Fruit fly (Drosophila melanogaster) whole organism, adult: ENCODE results near the gene Pgk.

Experiments used
- CG11617 ChIP-seq: fragments of 200-800 bp; sonication (Bioruptor generic); optimal IDR thresholded peaks from 2 replicates; lab custom pipeline; 2017; ENCODE audit warnings: mild to moderate bottlenecking, missing biosample characterization, missing genetic modification reagents, missing genetic modification characterization
- CG12768 ChIP-seq: fragments of 200-800 bp; sonication (Bioruptor generic); optimal IDR thresholded peaks from 2 replicates; lab custom pipeline; 2017; ENCODE audit warnings: missing biosample characterization, missing genetic modification characterization, mild to moderate bottlenecking, moderate library complexity, missing genetic modification reagents
- CG14711 ChIP-seq: fragments of 200-800 bp; sonication (Bioruptor generic); optimal IDR thresholded peaks from 2 replicates; lab custom pipeline; 2018; ENCODE audit warnings: missing biosample characterization, mild to moderate bottlenecking, missing genetic modification characterization, moderate library complexity
- CG1620 ChIP-seq: fragments of 200-800 bp; sonication (Bioruptor generic); optimal IDR thresholded peaks from 2 replicates; lab custom pipeline; 2016; ENCODE audit warnings: missing biosample characterization, missing genetic modification characterization
- CG33017 ChIP-seq: fragments of 200-800 bp; sonication (Bioruptor generic); optimal IDR thresholded peaks from 2 replicates; lab custom pipeline; 2018; ENCODE audit warnings: missing biosample characterization, mild to moderate bottlenecking, missing genetic modification characterization, moderate library complexity
- CG5204 ChIP-seq: fragments of 200-800 bp; sonication (Bioruptor generic); optimal IDR thresholded peaks from 2 replicates; lab custom pipeline; 2016; ENCODE audit warnings: missing biosample characterization, missing genetic modification characterization
- CG7045 ChIP-seq: fragments of 200-800 bp; sonication (Bioruptor generic); optimal IDR thresholded peaks from 2 replicates; lab custom pipeline; 2017; ENCODE audit warnings: missing biosample characterization, mild to moderate bottlenecking, missing genetic modification characterization
- CG7101 ChIP-seq: fragments of 200-800 bp; sonication (Bioruptor generic); optimal IDR thresholded peaks from 2 replicates; lab custom pipeline; 2018; ENCODE audit warnings: missing biosample characterization, mild to moderate bottlenecking, missing genetic modification characterization, moderate library complexity
- Clk ChIP-seq: fragments of 200-800 bp; sonication (Bioruptor generic); optimal IDR thresholded peaks from 2 replicates; lab custom pipeline; 2017; ENCODE audit warnings: missing biosample characterization, missing genetic modification characterization
- Crg-1 ChIP-seq: fragments of 200-800 bp; sonication (Bioruptor generic); optimal IDR thresholded peaks from 2 replicates; lab custom pipeline; 2016; ENCODE audit warnings: missing biosample characterization, missing genetic modification characterization
- Hr96 ChIP-seq: fragments of 200-800 bp; sonication (Bioruptor generic); optimal IDR thresholded peaks from 2 replicates; lab custom pipeline; 2016; ENCODE audit warnings: missing biosample characterization, missing genetic modification characterization
- Mnt ChIP-seq: fragments of 200-800 bp; sonication (Bioruptor generic); optimal IDR thresholded peaks from 2 replicates; lab custom pipeline; 2016; ENCODE audit warnings: missing biosample characterization, mild to moderate bottlenecking, missing genetic modification characterization
- bab1 ChIP-seq: fragments of 200-800 bp; sonication (Bioruptor generic); optimal IDR thresholded peaks from 3 replicates; lab custom pipeline; 2019; ENCODE audit warnings: missing biosample characterization, mild to moderate bottlenecking, missing genetic modification characterization, moderate library complexity
- cic ChIP-seq: fragments of 200-800 bp; sonication (Bioruptor generic); optimal IDR thresholded peaks from 2 replicates; lab custom pipeline; 2017; ENCODE audit warnings: missing biosample characterization, mild to moderate bottlenecking, missing genetic modification characterization, moderate library complexity
- cnc ChIP-seq, 2 experiments: fragments of >200 bp; optimal IDR thresholded peaks; 2 replicates each; lab custom pipeline; 2017
- kay ChIP-seq: fragments of 200-800 bp; sonication (Bioruptor generic); peaks from one replicate; lab custom pipeline; 2016; ENCODE audit warnings: missing biosample characterization, missing genetic modification characterization, borderline replicate concordance
- ovo ChIP-seq: fragments of 200-800 bp; sonication (Bioruptor generic); optimal IDR thresholded peaks from 2 replicates; lab custom pipeline; 2016; ENCODE audit warnings: missing biosample characterization, missing genetic modification characterization
- pad ChIP-seq: fragments of 200-800 bp; sonication (Bioruptor generic); optimal IDR thresholded peaks from 3 replicates; lab custom pipeline; 2017; ENCODE audit warnings: missing biosample characterization, missing genetic modification characterization, mild to moderate bottlenecking, moderate library complexity, missing genetic modification reagents
- tj ChIP-seq: fragments of 200-800 bp; sonication (Bioruptor generic); optimal IDR thresholded peaks from 3 replicates; lab custom pipeline; 2017; ENCODE audit warnings: missing biosample characterization, mild to moderate bottlenecking, missing genetic modification characterization, moderate library complexity
- toe ChIP-seq: fragments of 200-800 bp; sonication (Bioruptor generic); optimal IDR thresholded peaks from 2 replicates; lab custom pipeline; 2016; ENCODE audit warnings: missing biosample characterization, missing genetic modification characterization

The Pgk gene

DNA sequence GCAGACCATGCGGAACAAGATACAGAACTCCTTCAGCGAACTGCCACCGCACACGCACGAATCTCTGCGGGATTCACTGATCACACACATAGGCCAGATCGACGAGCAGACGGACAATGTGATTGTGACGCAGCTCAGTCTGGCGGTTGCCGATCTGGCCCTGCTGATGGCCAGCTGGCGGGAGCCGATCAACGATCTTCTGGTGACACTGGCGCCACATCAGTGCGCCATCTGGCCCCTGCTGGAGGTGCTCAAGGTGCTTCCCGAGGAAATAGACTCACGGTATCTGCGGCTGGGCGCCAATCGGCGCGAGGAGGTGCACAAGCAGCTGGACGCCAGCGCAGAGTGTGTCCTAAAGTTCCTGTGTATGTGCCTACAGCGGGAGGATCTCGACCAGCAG, 7.4 kb upstream of the Pgk start:
- TF ChIP-seq ovo (GFP tag; lab: Kevin White, UChicago): no peak
- no peak for TF ChIP-seq Crg-1 (GFP tag; lab: Kevin White, UChicago)
- TF ChIP-seq toe: no peak
- TF ChIP-seq CG14711 (tag; lab: Kevin White, UChicago): no peak
- TF ChIP-seq CG11617 (GFP tag; lab: Kevin White, UChicago): no peak

DNA sequence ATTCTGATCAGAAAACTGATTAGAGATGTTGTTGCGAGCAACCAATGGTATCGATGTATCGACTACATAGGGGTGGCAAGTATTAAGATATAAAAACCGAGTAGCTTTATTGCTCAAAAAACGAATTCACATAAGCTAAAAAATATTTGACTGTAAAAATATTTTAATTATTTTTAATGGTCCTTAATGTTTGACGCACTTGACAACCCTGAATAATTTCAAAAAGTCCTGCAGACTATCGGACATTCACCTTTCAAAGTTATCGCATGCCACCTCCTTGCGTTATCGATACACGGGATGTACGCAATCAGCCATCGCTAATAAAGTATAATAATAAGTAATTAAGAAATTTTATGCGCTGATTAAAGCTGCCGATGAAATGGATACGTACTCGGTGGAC, 6.8 kb upstream of the Pgk start, which contains the start of the genes HemK2, Snapin and Tnpo-SR:
TSS of gene HemK2 (minus strand) at position 24 of the 400 bp plus-strand sequence.
TSS of gene Snapin (minus strand) at position 24 of the 400 bp plus-strand sequence.
TSS of gene Tnpo-SR (plus strand) at position 271 of the 400 bp plus-strand sequence.
- TF ChIP-seq CG7045 (GFP tag; lab: Kevin White, UChicago): peak; percentile 94
- TF ChIP-seq bab1 (GFP tag; lab: Kevin White, UChicago): peak; percentile 97
- peak; percentile 72 for TF ChIP-seq cic
- TF ChIP-seq Crg-1 (GFP tag; lab: Kevin White, UChicago): peak; percentile 91
- peak; percentile 93 for TF ChIP-seq CG11617 (GFP tag; lab: Kevin White, UChicago)
- peak; percentile 90 for TF ChIP-seq ovo (GFP tag; lab: Kevin White, UChicago)
- TF ChIP-seq Mnt (GFP tag; lab: Kevin White, UChicago): peak; percentile 93
- TF ChIP-seq cnc (optimal IDR thresholded peaks at IDR 0.05; lab: Kevin White, UChicago): no peak
- TF ChIP-seq CG33017 (tag; lab: Kevin White, UChicago): peak; percentile 92
- TF ChIP-seq Clk: peak; percentile 90
- TF ChIP-seq tj (GFP tag; lab: Kevin White, UChicago): peak; percentile 79
- TF ChIP-seq CG5204 (GFP tag; lab: Kevin White, UChicago): no peak
- peak; percentile 96 for TF ChIP-seq CG14711 (tag; lab: Kevin White, UChicago)
- TF ChIP-seq CG7101 (tag; lab: Kevin White, UChicago): peak; percentile 96
- no peak for TF ChIP-seq Hr96
- no peak for TF ChIP-seq kay (GFP tag; lab: Kevin White, UChicago)
- TF ChIP-seq toe: peak; percentile 97
- TF ChIP-seq CG1620 (GFP tag; lab: Kevin White, UChicago): peak; percentile 95
- TF ChIP-seq CG12768 (GFP tag; lab: Kevin White, UChicago): peak; percentile 94
- peak; percentile 84 for TF ChIP-seq pad (GFP tag; lab: Kevin White, UChicago)

DNA sequence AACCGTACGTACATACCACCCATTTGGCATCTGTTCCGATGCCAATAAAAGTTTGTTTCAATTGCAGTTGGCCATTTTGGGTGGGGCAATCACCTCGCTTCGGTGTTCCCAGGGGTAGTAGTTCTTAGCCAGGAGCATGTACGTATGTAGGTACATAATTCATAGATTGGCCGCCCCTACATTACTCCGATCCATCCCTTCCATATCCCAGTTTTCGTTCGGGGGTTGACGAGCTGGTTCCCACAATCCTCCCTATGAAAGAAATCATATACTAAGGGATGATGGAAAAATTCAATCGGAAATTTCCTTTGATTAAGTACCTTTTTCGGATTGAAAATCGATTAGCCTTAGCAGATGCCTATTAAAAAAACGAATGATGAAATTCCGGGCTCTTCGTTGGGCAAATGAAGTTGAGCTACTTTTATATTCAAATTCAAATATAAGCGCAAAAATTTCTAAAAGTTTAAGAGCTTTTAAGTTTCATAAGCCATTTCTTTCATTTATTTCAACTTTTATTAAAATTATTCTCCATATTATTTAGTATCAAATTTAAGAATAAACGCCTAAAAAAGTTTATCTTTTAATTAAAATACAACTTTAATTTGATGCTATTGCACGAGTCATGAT, 5.2 kb upstream of the Pgk start:
- TF ChIP-seq kay (GFP tag; lab: Kevin White, UChicago) (no peak), CG1620 (GFP tag; lab: Kevin White, UChicago) (no peak), CG12768 (GFP tag; lab: Kevin White, UChicago) (no peak), bab1 (GFP tag; lab: Kevin White, UChicago) (no peak), Clk (no peak), ovo (GFP tag; lab: Kevin White, UChicago) (no peak), tj (GFP tag; lab: Kevin White, UChicago) (no peak), toe (no peak), CG11617 (GFP tag; lab: Kevin White, UChicago) (no peak)

DNA sequence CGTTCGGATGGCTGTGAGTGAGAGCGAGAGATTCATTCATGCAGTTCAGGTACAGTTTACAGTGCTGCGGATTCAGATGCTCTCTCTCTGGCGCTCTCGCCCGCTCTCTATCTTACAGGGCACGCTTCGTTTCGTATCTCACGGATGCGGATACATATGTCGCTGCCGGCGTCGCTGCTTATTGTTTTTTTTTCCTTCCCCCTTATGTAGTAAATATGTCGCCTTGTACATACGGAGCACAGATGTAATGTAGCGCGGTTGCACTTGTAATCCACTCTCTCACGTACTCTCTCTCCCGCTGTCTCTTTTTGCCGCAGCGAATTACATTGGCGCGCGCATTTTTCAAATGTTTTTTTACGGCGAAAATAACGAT, 2.4 kb upstream of the Pgk start:
- TF ChIP-seq CG1620 (GFP tag; lab: Kevin White, UChicago) (no peak), bab1 (GFP tag; lab: Kevin White, UChicago) (no peak), CG12768 (GFP tag; lab: Kevin White, UChicago) (no peak), Mnt (GFP tag; lab: Kevin White, UChicago) (peak; percentile 76), CG14711 (tag; lab: Kevin White, UChicago) (no peak), cic (peak; percentile 93)

DNA sequence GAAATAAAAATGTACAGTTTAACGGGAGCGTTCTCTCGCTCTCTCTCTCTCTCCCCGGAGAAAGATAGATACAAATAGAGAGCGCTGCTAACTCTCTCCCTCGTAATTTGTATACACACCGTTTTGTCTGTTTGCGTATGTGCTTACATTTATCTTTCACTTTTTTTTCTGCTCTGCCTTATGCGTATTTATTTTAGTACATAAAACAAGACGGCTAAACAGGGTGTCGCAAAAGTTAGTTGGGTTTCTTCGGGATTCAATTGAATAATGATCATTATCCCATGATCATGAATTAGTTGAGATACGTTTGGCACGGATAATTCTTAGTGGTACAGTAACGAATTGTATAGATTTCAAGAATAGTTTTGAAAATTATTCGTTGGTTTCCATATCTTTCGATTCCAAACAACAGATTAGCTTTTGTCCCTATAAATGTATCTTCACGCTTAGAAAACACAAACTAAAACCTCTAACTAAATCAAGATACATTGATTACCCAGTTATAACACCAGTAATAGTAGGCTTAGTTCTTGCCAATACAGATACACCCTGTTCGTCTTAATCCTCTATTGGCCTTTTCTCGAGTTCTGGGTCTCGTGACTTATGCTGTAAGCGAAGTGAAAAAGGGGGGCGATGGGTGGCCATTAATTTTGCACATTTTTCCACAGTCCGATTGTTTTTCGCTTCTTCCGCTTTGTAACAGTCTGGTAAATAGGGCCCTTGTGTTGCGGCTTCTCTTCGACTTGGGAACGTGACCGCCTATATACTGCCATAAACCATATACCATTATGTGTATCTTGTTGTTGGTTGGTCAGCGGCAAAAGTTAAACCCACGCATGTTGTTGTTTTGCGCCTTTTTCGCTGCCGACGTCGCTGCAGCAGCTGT, 1.8 kb upstream of the Pgk start:
- TF ChIP-seq CG7101 (tag; lab: Kevin White, UChicago) (peak; percentile 82), Crg-1 (GFP tag; lab: Kevin White, UChicago) (peak; percentile 41), CG33017 (tag; lab: Kevin White, UChicago) (peak; percentile 90), CG1620 (GFP tag; lab: Kevin White, UChicago) (no peak), CG11617 (GFP tag; lab: Kevin White, UChicago) (peak; percentile 88), bab1 (GFP tag; lab: Kevin White, UChicago) (peak; percentile 42), cnc (optimal IDR thresholded peaks at IDR 0.05; lab: Kevin White, UChicago) (no peak), cic (no peak), tj (GFP tag; lab: Kevin White, UChicago) (peak; percentile 3), pad (GFP tag; lab: Kevin White, UChicago) (peak; percentile 66), CG12768 (GFP tag; lab: Kevin White, UChicago) (peak; percentile 89), toe (peak; percentile 70), kay (GFP tag; lab: Kevin White, UChicago) (peak; percentile 93), ovo (GFP tag; lab: Kevin White, UChicago) (peak; percentile 34), CG5204 (GFP tag; lab: Kevin White, UChicago) (no peak), Clk (peak; percentile 77), CG7045 (GFP tag; lab: Kevin White, UChicago) (peak; percentile 92), CG14711 (tag; lab: Kevin White, UChicago) (peak; percentile 77), Hr96 (peak; percentile 79), Mnt (GFP tag; lab: Kevin White, UChicago) (peak; percentile 56)
